Worm (Caenorhabditis elegans) whole organism, late embryonic: ENCODE data around the gene F54H5.2.

ENCODE experiments used
- K02D7.2 ChIP-seq: sonication (generic microtip); optimal IDR thresholded peaks from 2 replicates; lab custom pipeline; 2017; ENCODE audit warnings: mild to moderate bottlenecking, missing genetic modification characterization, missing compliant biosample characterization
- K09A11.1 ChIP-seq: sonication (generic microtip); optimal IDR thresholded peaks from 2 replicates; lab custom pipeline; 2017; ENCODE audit warnings: antibody characterized with exemption, mild to moderate bottlenecking, missing genetic modification characterization, missing compliant biosample characterization; ENCODE audit not compliant: insufficient read depth
- Y22D7AL.16 ChIP-seq: sonication (generic microtip); optimal IDR thresholded peaks from 2 replicates; lab custom pipeline; 2016; ENCODE audit warnings: missing genetic modification characterization, missing compliant biosample characterization
- ahr-1 ChIP-seq: sonication (generic microtip); optimal IDR thresholded peaks from 2 replicates; lab custom pipeline; 2016; ENCODE audit warnings: missing genetic modification characterization, missing compliant biosample characterization
- ceh-18 ChIP-seq: sonication (generic microtip); optimal IDR thresholded peaks from 2 replicates; lab custom pipeline; 2016; ENCODE audit warnings: missing genetic modification characterization, missing compliant biosample characterization
- ceh-2 ChIP-seq: sonication (generic microtip); optimal IDR thresholded peaks from 2 replicates; lab custom pipeline; 2016; ENCODE audit warnings: missing genotype, missing genetic modification characterization, missing compliant biosample characterization
- ceh-30 ChIP-seq: fragments of 150-350 bp; optimal IDR thresholded peaks from 2 replicates; lab custom pipeline; 2014; ENCODE audit warnings: missing biosample characterization, missing genetic modification characterization
- ceh-45 ChIP-seq: fragments of 200-800 bp; sonication (Bioruptor generic); IDR thresholded peaks from 2 replicates; pipeline ENCODE4 v1.3.6; 2022; ENCODE audit warnings: missing genetic modification reagents, missing genetic modification characterization, missing compliant biosample characterization
- ceh-48 ChIP-seq: sonication (generic microtip); optimal IDR thresholded peaks from 2 replicates; lab custom pipeline; 2016; ENCODE audit warnings: missing genetic modification characterization, inconsistent platforms, missing compliant biosample characterization
- ets-4 ChIP-seq: sonication (generic microtip); optimal IDR thresholded peaks from 2 replicates; lab custom pipeline; 2016; ENCODE audit warnings: missing genetic modification characterization, missing compliant biosample characterization
- eyg-1 ChIP-seq: sonication (generic microtip); optimal IDR thresholded peaks from 2 replicates; lab custom pipeline; 2016; ENCODE audit warnings: missing genotype, missing genetic modification characterization, missing compliant biosample characterization
- fax-1 ChIP-seq: sonication (generic microtip); optimal IDR thresholded peaks from 2 replicates; lab custom pipeline; 2016; ENCODE audit warnings: missing genotype, missing genetic modification characterization, missing compliant biosample characterization
- fkh-10 ChIP-seq: fragments of 150-350 bp; optimal IDR thresholded peaks from 2 replicates; lab custom pipeline; 2014; ENCODE audit warnings: missing biosample characterization, missing genetic modification reagents, missing genetic modification characterization
- fkh-6 ChIP-seq: sonication (generic microtip); optimal IDR thresholded peaks from 2 replicates; lab custom pipeline; 2016; ENCODE audit warnings: missing genetic modification characterization, missing compliant biosample characterization
- gmeb-2 ChIP-seq: sonication (generic microtip); optimal IDR thresholded peaks from 2 replicates; lab custom pipeline; 2016; ENCODE audit warnings: missing genetic modification characterization, inconsistent platforms, missing compliant biosample characterization
- hlh-13 ChIP-seq: fragments of 200-800 bp; sonication (Bioruptor generic); optimal IDR thresholded peaks from 2 replicates; lab custom pipeline; 2018; ENCODE audit warnings: mild to moderate bottlenecking, missing genetic modification characterization, missing compliant biosample characterization
- hlh-15 ChIP-seq: sonication (generic microtip); optimal IDR thresholded peaks from 2 replicates; lab custom pipeline; 2016; ENCODE audit warnings: missing genetic modification characterization, missing compliant biosample characterization
- hlh-30 ChIP-seq: sonication (generic microtip); optimal IDR thresholded peaks from 2 replicates; lab custom pipeline; 2017; ENCODE audit warnings: antibody characterized with exemption, missing genetic modification characterization, missing compliant biosample characterization; ENCODE audit not compliant: insufficient read depth
- hlh-6 ChIP-seq: sonication (generic microtip); optimal IDR thresholded peaks from 2 replicates; lab custom pipeline; 2016; ENCODE audit warnings: missing genotype, missing genetic modification characterization, missing compliant biosample characterization
- lim-6 ChIP-seq: sonication (generic microtip); optimal IDR thresholded peaks from 2 replicates; lab custom pipeline; 2016; ENCODE audit warnings: missing genetic modification characterization, missing compliant biosample characterization
- lin-11 ChIP-seq: fragments of 200-800 bp; sonication (Bioruptor generic); optimal IDR thresholded peaks from 2 replicates; lab custom pipeline; 2018; ENCODE audit warnings: mild to moderate bottlenecking, missing genetic modification characterization, missing compliant biosample characterization
- madf-2 ChIP-seq: sonication (generic microtip); optimal IDR thresholded peaks from 2 replicates; lab custom pipeline; 2017; ENCODE audit warnings: missing genetic modification characterization, missing compliant biosample characterization
- nfya-1 ChIP-seq: sonication (generic microtip); optimal IDR thresholded peaks from 2 replicates; lab custom pipeline; 2017; ENCODE audit warnings: missing genetic modification characterization, mild to moderate bottlenecking, missing compliant biosample characterization, antibody characterized with exemption, moderate library complexity
- nhr-11 ChIP-seq: fragments of 150-350 bp; optimal IDR thresholded peaks from 2 replicates; lab custom pipeline; 2014; ENCODE audit warnings: missing biosample characterization, missing genetic modification characterization
- nhr-232 ChIP-seq: sonication (generic microtip); optimal IDR thresholded peaks from 2 replicates; lab custom pipeline; 2016; ENCODE audit warnings: missing genetic modification characterization, missing compliant biosample characterization
- pag-3 ChIP-seq: sonication (generic microtip); optimal IDR thresholded peaks from 2 replicates; lab custom pipeline; 2016; ENCODE audit warnings: missing compliant biosample characterization, missing genetic modification characterization, borderline replicate concordance
- pha-2 ChIP-seq: sonication (generic microtip); optimal IDR thresholded peaks from 2 replicates; lab custom pipeline; 2017; ENCODE audit warnings: mild to moderate bottlenecking, missing genetic modification characterization, missing compliant biosample characterization
- pha-4 ChIP-seq: fragments of 150-350 bp; optimal IDR thresholded peaks from 2 replicates; lab custom pipeline; 2018; ENCODE audit warnings: missing biosample characterization, missing genetic modification reagents, missing genetic modification characterization
- pqm-1 ChIP-seq: sonication (generic microtip); optimal IDR thresholded peaks from 2 replicates; lab custom pipeline; 2016; ENCODE audit warnings: missing genetic modification characterization, missing compliant biosample characterization
- ref-2 ChIP-seq: sonication (generic microtip); optimal IDR thresholded peaks from 2 replicates; lab custom pipeline; 2016; ENCODE audit warnings: missing genetic modification characterization, missing compliant biosample characterization
- sox-2 ChIP-seq: fragments of 200-800 bp; sonication (Bioruptor generic); IDR thresholded peaks from 2 replicates; pipeline ENCODE4 v1.3.6; 2022; ENCODE audit warnings: missing genetic modification reagents, missing genetic modification characterization, missing compliant biosample characterization
- syd-9 ChIP-seq: sonication (generic microtip); optimal IDR thresholded peaks from 2 replicates; lab custom pipeline; 2016; ENCODE audit warnings: mild to moderate bottlenecking, missing genetic modification characterization, moderate library complexity, missing compliant biosample characterization
- tbx-2 ChIP-seq: sonication (generic microtip); optimal IDR thresholded peaks from 2 replicates; lab custom pipeline; 2016; ENCODE audit warnings: missing genetic modification characterization, missing compliant biosample characterization
- tbx-7 ChIP-seq: sonication (generic microtip); optimal IDR thresholded peaks from 2 replicates; lab custom pipeline; 2016; ENCODE audit warnings: missing genotype, missing genetic modification characterization, missing compliant biosample characterization
- unc-3 ChIP-seq, 2 experiments: fragments of 200-800 bp in 1 of 2; sonication (Bioruptor generic) in 1 of 2; sonication (generic microtip) in 1 of 2; conservative IDR thresholded peaks in 1 of 2; optimal IDR thresholded peaks in 1 of 2; 2 replicates each; pipeline versions ENCODE4 v1.3.6 to Lab custom; 2016 to 2022; ENCODE audit warnings: missing compliant biosample characterization in 2 of 2, missing genetic modification characterization in 2 of 2, missing genetic modification reagents in 1 of 2
- unc-42 ChIP-seq: sonication (generic microtip); optimal IDR thresholded peaks from 2 replicates; lab custom pipeline; 2016; ENCODE audit warnings: missing genotype, missing genetic modification characterization, missing compliant biosample characterization
- unc-55 ChIP-seq: sonication (generic microtip); optimal IDR thresholded peaks from 2 replicates; lab custom pipeline; 2017; ENCODE audit warnings: missing biosample characterization, missing genetic modification reagents, missing genetic modification characterization
- zip-5 ChIP-seq: sonication (generic microtip); optimal IDR thresholded peaks from 2 replicates; lab custom pipeline; 2016; ENCODE audit warnings: missing genetic modification characterization, missing compliant biosample characterization

F54H5.2 gene

DNA sequence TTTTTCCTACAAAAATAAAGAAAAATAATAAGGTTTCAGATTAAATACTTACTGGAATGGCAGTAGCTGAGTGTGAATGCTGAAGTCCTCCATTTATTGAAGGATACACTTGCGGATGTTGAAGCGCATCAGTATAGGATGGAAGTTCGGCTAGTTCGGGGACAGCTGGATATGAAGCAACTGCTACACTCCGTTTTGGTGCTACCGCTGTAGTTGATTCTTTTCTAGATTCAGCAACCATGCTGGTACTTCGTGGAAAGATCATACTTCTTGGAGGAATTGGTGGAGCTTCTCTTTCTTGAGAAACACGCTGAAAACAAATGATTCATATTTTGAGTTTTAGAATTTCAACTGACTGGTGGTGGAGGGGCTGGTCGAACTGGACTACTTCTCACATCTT lies 18.7 kb upstream of the F54H5.2 start:
- no peak for TF ChIP-seq ceh-2 (tag; lab: Kevin White, UChicago)
- no peak for TF ChIP-seq ets-4 (tag; lab: Kevin White, UChicago)
- no peak for TF ChIP-seq gmeb-2 (tag; lab: Kevin White, UChicago)
- TF ChIP-seq lim-6 (tag; lab: Kevin White, UChicago), result no peak
- TF ChIP-seq ceh-18 (tag; lab: Kevin White, UChicago), result no peak
- TF ChIP-seq K02D7.2 (tag; lab: Kevin White, UChicago), result no peak
- TF ChIP-seq fkh-10 (GFP tag; lab: Kevin White, UChicago), result no peak
- no peak for TF ChIP-seq hlh-13 (GFP tag; lab: Kevin White, UChicago)
- no peak for TF ChIP-seq tbx-7 (tag; lab: Kevin White, UChicago)
- no peak for TF ChIP-seq pag-3 (tag; lab: Kevin White, UChicago)
- no peak for TF ChIP-seq K09A11.1
- no peak for TF ChIP-seq ceh-45 (GFP tag; lab: Robert Waterston, UW)
- TF ChIP-seq unc-3 (GFP tag; conservative IDR thresholded peaks at IDR 0.05; lab: Robert Waterston, UW), result no peak
- TF ChIP-seq unc-3 (tag; optimal IDR thresholded peaks at IDR 0.05; lab: Kevin White, UChicago), result no peak
- TF ChIP-seq pha-4, result no peak
- no peak for TF ChIP-seq ahr-1 (tag; lab: Kevin White, UChicago)

DNA sequence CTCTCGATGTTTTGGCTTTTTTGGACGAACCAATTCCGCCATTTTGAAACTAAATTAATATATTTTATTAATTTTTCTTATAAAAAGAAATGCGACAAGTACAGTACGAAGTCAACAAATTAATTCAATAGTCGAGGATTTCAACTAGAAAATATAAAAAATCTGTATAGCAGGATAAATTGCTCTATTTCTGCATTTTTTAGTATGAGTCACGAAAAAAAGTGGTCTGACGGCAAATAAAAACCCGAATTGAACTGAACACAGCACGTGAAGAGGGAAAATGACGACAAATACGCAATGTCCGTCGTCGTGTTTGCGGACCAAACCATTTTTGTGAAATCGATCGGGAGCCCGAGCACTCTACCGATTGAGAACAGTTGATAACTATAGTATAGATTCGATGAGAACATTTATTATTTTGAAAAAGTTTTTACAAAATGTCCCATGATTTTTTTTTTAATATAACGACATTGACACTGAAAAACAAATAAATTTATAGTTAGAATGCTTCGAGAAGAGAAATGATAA lies 17.9 kb upstream of the F54H5.2 start, which contains the start of gene epg-5:
TSS of gene epg-5 (minus strand) at position 51 of the 528 bp plus-strand sequence.
- TF ChIP-seq unc-42 (tag; lab: Kevin White, UChicago), result no peak
- TF ChIP-seq sox-2 (GFP tag; lab: Robert Waterston, UW), result no peak
- TF ChIP-seq hlh-15 (tag; lab: Kevin White, UChicago), result no peak
- no peak for TF ChIP-seq pha-4
- TF ChIP-seq pag-3 (tag; lab: Kevin White, UChicago), result no peak
- peak; percentile 38 for TF ChIP-seq ceh-48
- peak; percentile 37 for TF ChIP-seq hlh-30
- TF ChIP-seq unc-55 (GFP tag; lab: Kevin White, UChicago), result no peak
- TF ChIP-seq madf-2, result no peak
- no peak for TF ChIP-seq fkh-6 (tag; lab: Kevin White, UChicago)
- TF ChIP-seq Y22D7AL.16 (tag; lab: Kevin White, UChicago), result no peak
- no peak for TF ChIP-seq pha-2 (tag; lab: Kevin White, UChicago)
- TF ChIP-seq zip-5, result no peak
- TF ChIP-seq nfya-1 (tag; lab: Kevin White, UChicago), result no peak
- no peak for TF ChIP-seq fax-1 (tag; lab: Kevin White, UChicago)
- TF ChIP-seq hlh-13 (GFP tag; lab: Kevin White, UChicago), result no peak

DNA sequence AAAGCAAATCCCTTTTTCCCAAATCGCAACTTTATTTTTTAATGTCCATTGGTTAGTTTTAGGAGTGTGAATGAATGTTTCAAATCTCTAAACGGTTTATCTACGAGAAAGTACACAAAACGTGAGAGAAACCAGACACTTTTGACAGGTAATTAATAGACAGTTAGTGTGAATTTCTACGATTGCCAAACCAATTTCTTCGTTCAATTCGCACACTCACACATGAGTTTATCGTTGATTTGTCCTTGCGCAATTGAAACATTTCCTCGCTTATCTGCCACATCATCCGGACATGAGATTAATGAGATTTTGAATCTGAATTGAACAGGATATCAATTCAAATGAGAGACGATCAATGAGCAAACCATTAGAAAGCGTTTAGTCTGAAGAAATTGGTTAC lies 17.0 kb upstream of the F54H5.2 start:
- TF ChIP-seq syd-9 (no peak), ceh-18 (tag; lab: Kevin White, UChicago) (no peak), hlh-6 (tag; lab: Kevin White, UChicago) (no peak), ceh-45 (GFP tag; lab: Robert Waterston, UW) (no peak), eyg-1 (tag; lab: Kevin White, UChicago) (no peak), nhr-11 (tag; lab: Kevin White, UChicago) (no peak), nhr-232 (tag; lab: Kevin White, UChicago) (no peak), pqm-1 (tag; lab: Kevin White, UChicago) (no peak), tbx-2 (tag; lab: Kevin White, UChicago) (no peak), ceh-2 (tag; lab: Kevin White, UChicago) (no peak)

DNA sequence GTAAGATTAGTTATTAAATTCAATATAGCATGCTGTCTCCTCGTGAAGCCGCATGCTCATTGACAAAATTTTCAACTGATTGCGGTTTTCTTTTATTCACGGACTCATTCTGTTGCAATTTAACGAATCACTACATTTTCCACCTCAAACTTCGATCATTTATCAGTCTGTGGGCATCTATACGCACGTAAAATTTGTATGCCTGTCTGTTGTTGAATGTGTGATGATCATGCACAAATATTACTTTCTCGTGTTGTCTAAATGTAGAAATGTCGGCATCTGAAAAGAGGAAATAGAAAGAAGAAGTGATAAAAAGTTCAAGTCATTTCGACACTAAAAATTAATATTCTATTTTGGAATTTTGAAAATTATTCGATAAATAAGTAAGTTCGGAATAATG lies 14.7 kb upstream of the F54H5.2 start:
- TF ChIP-seq ref-2 (no peak), hlh-30 (no peak), lin-11 (tag; lab: Kevin White, UChicago) (no peak), nfya-1 (tag; lab: Kevin White, UChicago) (no peak), nhr-232 (tag; lab: Kevin White, UChicago) (no peak), tbx-7 (tag; lab: Kevin White, UChicago) (no peak), pha-2 (tag; lab: Kevin White, UChicago) (no peak), ceh-48 (no peak), pha-4 (no peak), ceh-30 (no peak), zip-5 (no peak)
